Worm (Caenorhabditis elegans) whole organism, young adult: Measurements from ENCODE around the gene nspd-9.

Source experiments
- B0019.2 ChIP-seq: fragments of 200-800 bp; sonication (Bioruptor generic); conservative IDR thresholded peaks from 2 replicates; pipeline ENCODE4 v1.3.6; 2022; ENCODE audit warnings: missing genetic modification reagents, missing genetic modification characterization, missing compliant biosample characterization
- Y79H2A.3 ChIP-seq: fragments of 200-800 bp; sonication (Bioruptor generic); conservative IDR thresholded peaks from 2 replicates; pipeline ENCODE4 v1.3.6; 2022; ENCODE audit warnings: missing genetic modification reagents, missing genetic modification characterization, missing compliant biosample characterization
- egrh-3 ChIP-seq: fragments of 200-800 bp; sonication (Bioruptor generic); IDR thresholded peaks from 2 replicates; pipeline ENCODE4 v1.3.6; 2022; ENCODE audit warnings: missing genetic modification reagents, missing genetic modification characterization, missing compliant biosample characterization
- hmg-1.2 ChIP-seq: fragments of 200-800 bp; sonication (Bioruptor generic); IDR thresholded peaks from 2 replicates; pipeline ENCODE4 v1.3.6; 2022; ENCODE audit warnings: missing genetic modification reagents, missing genetic modification characterization, missing compliant biosample characterization
- nfya-1 ChIP-seq: sonication (generic microtip); optimal IDR thresholded peaks from 2 replicates; lab custom pipeline; 2017; ENCODE audit warnings: antibody characterized with exemption, missing compliant biosample characterization, missing genetic modification characterization, borderline replicate concordance; ENCODE audit not compliant: insufficient read depth
- ztf-26 ChIP-seq: sonication (generic microtip); optimal IDR thresholded peaks from 2 replicates; lab custom pipeline; 2017; ENCODE audit warnings: missing genetic modification characterization, missing compliant biosample characterization

ce11 chrIII:4785714-4786113, 44.4 kb downstream of the nspd-9 start, which contains the start of gene mel-28:
- TF ChIP-seq B0019.2 = no peak
- no peak for TF ChIP-seq Y79H2A.3 (GFP tag; lab: Robert Waterston, UW)
- TF ChIP-seq egrh-3 (GFP tag; lab: Robert Waterston, UW) = no peak
- no peak for TF ChIP-seq ztf-26
- TF ChIP-seq nfya-1 = no peak
- TF ChIP-seq hmg-1.2 = no peak
